Worm (Caenorhabditis elegans) whole organism, late embryonic: ENCODE results near the gene C25E10.13.

Experiments used
- K09A11.1 ChIP-seq: sonication (generic microtip); optimal IDR thresholded peaks from 2 replicates; lab custom pipeline; 2017; ENCODE audit warnings: antibody characterized with exemption, mild to moderate bottlenecking, missing genetic modification characterization, missing compliant biosample characterization; ENCODE audit not compliant: insufficient read depth
- T23F11.4 ChIP-seq: fragments of 200-800 bp; sonication (Bioruptor generic); optimal IDR thresholded peaks from 2 replicates; lab custom pipeline; 2018; ENCODE audit warnings: mild to moderate bottlenecking, missing genetic modification characterization, missing compliant biosample characterization
- Y22D7AL.16 ChIP-seq: sonication (generic microtip); optimal IDR thresholded peaks from 2 replicates; lab custom pipeline; 2016; ENCODE audit warnings: missing genetic modification characterization, missing compliant biosample characterization
- ama-1 ChIP-seq: fragments of 150-350 bp; optimal IDR thresholded peaks from 2 replicates; lab custom pipeline; 2014
- ceh-45 ChIP-seq: fragments of 200-800 bp; sonication (Bioruptor generic); IDR thresholded peaks from 2 replicates; pipeline ENCODE4 v1.3.6; 2022; ENCODE audit warnings: missing genetic modification reagents, missing genetic modification characterization, missing compliant biosample characterization
- che-1 ChIP-seq: sonication (generic microtip); optimal IDR thresholded peaks from 2 replicates; lab custom pipeline; 2016; ENCODE audit warnings: mild to moderate bottlenecking, missing genetic modification characterization, missing compliant biosample characterization
- hlh-15 ChIP-seq: sonication (generic microtip); optimal IDR thresholded peaks from 2 replicates; lab custom pipeline; 2016; ENCODE audit warnings: missing genetic modification characterization, missing compliant biosample characterization
- hlh-30 ChIP-seq: sonication (generic microtip); optimal IDR thresholded peaks from 2 replicates; lab custom pipeline; 2017; ENCODE audit warnings: antibody characterized with exemption, missing genetic modification characterization, missing compliant biosample characterization; ENCODE audit not compliant: insufficient read depth
- hlh-8 ChIP-seq: sonication (generic microtip); optimal IDR thresholded peaks from 2 replicates; lab custom pipeline; 2016; ENCODE audit warnings: missing genotype, missing genetic modification characterization, missing compliant biosample characterization
- lim-6 ChIP-seq: sonication (generic microtip); optimal IDR thresholded peaks from 2 replicates; lab custom pipeline; 2016; ENCODE audit warnings: missing genetic modification characterization, missing compliant biosample characterization
- nhr-232 ChIP-seq: sonication (generic microtip); optimal IDR thresholded peaks from 2 replicates; lab custom pipeline; 2016; ENCODE audit warnings: missing genetic modification characterization, missing compliant biosample characterization
- odd-2 ChIP-seq: sonication (generic microtip); optimal IDR thresholded peaks from 2 replicates; lab custom pipeline; 2017; ENCODE audit warnings: antibody characterized with exemption, mild to moderate bottlenecking, missing genetic modification characterization, missing compliant biosample characterization
- pax-1 ChIP-seq: fragments of 150-350 bp; optimal IDR thresholded peaks from 2 replicates; lab custom pipeline; 2014; ENCODE audit warnings: missing biosample characterization, missing genetic modification characterization
- pros-1 ChIP-seq: fragments of 150-350 bp; optimal IDR thresholded peaks from 2 replicates; lab custom pipeline; 2014; ENCODE audit warnings: missing biosample characterization, missing genetic modification reagents, missing genetic modification characterization
- ref-2 ChIP-seq: sonication (generic microtip); optimal IDR thresholded peaks from 2 replicates; lab custom pipeline; 2016; ENCODE audit warnings: missing genetic modification characterization, missing compliant biosample characterization
- sox-2 ChIP-seq: fragments of 200-800 bp; sonication (Bioruptor generic); IDR thresholded peaks from 2 replicates; pipeline ENCODE4 v1.3.6; 2022; ENCODE audit warnings: missing genetic modification reagents, missing genetic modification characterization, missing compliant biosample characterization
- unc-86 ChIP-seq: sonication (generic microtip); optimal IDR thresholded peaks from 2 replicates; lab custom pipeline; 2016; ENCODE audit warnings: missing genetic modification characterization, missing compliant biosample characterization
- ztf-16 ChIP-seq: sonication (generic microtip); optimal IDR thresholded peaks from 2 replicates; lab custom pipeline; 2017; ENCODE audit warnings: missing genetic modification characterization, missing compliant biosample characterization

The C25E10.13 gene

DNA sequence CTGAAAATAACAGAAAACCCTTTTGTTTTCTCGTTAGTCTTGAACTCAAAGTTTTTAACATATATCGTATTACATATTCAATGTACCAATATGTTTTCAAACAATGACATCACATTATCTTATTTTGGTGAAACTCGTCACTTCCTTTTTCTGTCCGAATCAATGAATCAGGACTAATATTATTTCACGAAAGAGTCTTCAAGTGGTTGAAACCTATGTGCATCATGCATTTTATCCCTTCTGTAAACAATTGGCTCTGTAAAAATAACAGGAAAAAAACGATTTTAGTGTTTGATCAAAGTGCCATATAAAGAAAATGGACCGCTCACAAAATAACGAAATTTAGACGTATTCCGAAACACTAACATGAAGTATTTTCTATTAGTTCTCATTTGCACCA lies 48.7 kb downstream of the C25E10.13 start, which contains the start of gene F21C10.18:
F21C10.18 (plus strand) TSS at position 301 of the 400 bp plus-strand sequence.
- TF ChIP-seq hlh-30 (tag; lab: Kevin White, UChicago) (no peak), ztf-16 (no peak), odd-2 (tag; lab: Kevin White, UChicago) (no peak), Y22D7AL.16 (tag; lab: Kevin White, UChicago) (no peak), ama-1 (lab: Kevin White, UChicago) (no peak), pax-1 (tag; lab: Kevin White, UChicago) (no peak), unc-86 (tag; lab: Kevin White, UChicago) (no peak), hlh-8 (tag; lab: Kevin White, UChicago) (no peak)

DNA sequence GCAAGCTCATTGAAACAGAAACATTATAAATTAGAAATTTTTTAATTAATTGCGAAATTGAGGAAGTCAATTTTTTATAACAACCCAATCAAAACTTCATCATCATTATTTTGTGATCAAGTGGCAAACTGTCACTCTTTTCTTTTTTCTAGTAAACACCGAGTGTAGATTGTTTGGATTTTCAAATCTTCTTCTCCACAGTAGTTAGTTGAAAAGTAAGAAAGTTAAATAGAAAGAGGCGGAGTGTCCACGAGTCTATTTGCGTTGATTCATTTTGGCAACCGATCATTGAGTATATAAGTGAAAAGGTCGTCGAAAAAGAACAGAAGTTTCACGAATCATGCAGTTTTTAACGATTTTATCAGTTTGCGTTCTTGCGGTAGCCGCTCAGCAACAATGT lies 49.8 kb downstream of the C25E10.13 start, which contains the start of gene pqn-31:
pqn-31 (plus strand) TSS at position 301 of the 400 bp plus-strand sequence.
- TF ChIP-seq ceh-45 (GFP tag; lab: Robert Waterston, UW) = no peak
- TF ChIP-seq lim-6 (tag; lab: Kevin White, UChicago) = no peak
- no peak for TF ChIP-seq nhr-232 (tag; lab: Kevin White, UChicago)
- no peak for TF ChIP-seq hlh-8 (tag; lab: Kevin White, UChicago)
- no peak for TF ChIP-seq sox-2 (GFP tag; lab: Robert Waterston, UW)
- no peak for TF ChIP-seq ref-2 (tag; lab: Kevin White, UChicago)
- no peak for TF ChIP-seq pros-1
- no peak for TF ChIP-seq T23F11.4 (GFP tag; lab: Kevin White, UChicago)
- TF ChIP-seq K09A11.1 (tag; lab: Kevin White, UChicago) = no peak
- TF ChIP-seq hlh-15 = no peak
- no peak for TF ChIP-seq Y22D7AL.16 (tag; lab: Kevin White, UChicago)
- TF ChIP-seq che-1 (tag; lab: Kevin White, UChicago) = no peak
